Worm (Caenorhabditis elegans) whole organism, late embryonic: ENCODE data around the gene B0302.5.

ENCODE experiments used
- C38D4.7 ChIP-seq: fragments of 200-800 bp; sonication (Bioruptor generic); optimal IDR thresholded peaks from 2 replicates; lab custom pipeline; 2018; ENCODE audit warnings: mild to moderate bottlenecking, missing genetic modification characterization, moderate library complexity, missing compliant biosample characterization
- K09A11.1 ChIP-seq: sonication (generic microtip); optimal IDR thresholded peaks from 2 replicates; lab custom pipeline; 2017; ENCODE audit warnings: antibody characterized with exemption, mild to moderate bottlenecking, missing genetic modification characterization, missing compliant biosample characterization; ENCODE audit not compliant: insufficient read depth
- Y22D7AL.16 ChIP-seq: sonication (generic microtip); optimal IDR thresholded peaks from 2 replicates; lab custom pipeline; 2016; ENCODE audit warnings: missing genetic modification characterization, missing compliant biosample characterization
- ahr-1 ChIP-seq: sonication (generic microtip); optimal IDR thresholded peaks from 2 replicates; lab custom pipeline; 2016; ENCODE audit warnings: missing genetic modification characterization, missing compliant biosample characterization
- ama-1 ChIP-seq: fragments of 150-350 bp; optimal IDR thresholded peaks from 2 replicates; lab custom pipeline; 2014
- ceh-22 ChIP-seq: sonication (generic microtip); optimal IDR thresholded peaks from 2 replicates; lab custom pipeline; 2017; ENCODE audit warnings: missing biosample characterization, missing genetic modification characterization
- ceh-31 ChIP-seq: sonication (generic microtip); optimal IDR thresholded peaks from 2 replicates; lab custom pipeline; 2016; ENCODE audit warnings: missing genetic modification characterization, missing compliant biosample characterization
- ceh-34 ChIP-seq: sonication (generic microtip); optimal IDR thresholded peaks from 2 replicates; lab custom pipeline; 2016; ENCODE audit warnings: mild to moderate bottlenecking, missing genetic modification characterization, missing compliant biosample characterization
- ceh-45 ChIP-seq: fragments of 200-800 bp; sonication (Bioruptor generic); IDR thresholded peaks from 2 replicates; pipeline ENCODE4 v1.3.6; 2022; ENCODE audit warnings: missing genetic modification reagents, missing genetic modification characterization, missing compliant biosample characterization
- che-1 ChIP-seq: sonication (generic microtip); optimal IDR thresholded peaks from 2 replicates; lab custom pipeline; 2016; ENCODE audit warnings: mild to moderate bottlenecking, missing genetic modification characterization, missing compliant biosample characterization
- dve-1 ChIP-seq: sonication (generic microtip); optimal IDR thresholded peaks from 2 replicates; lab custom pipeline; 2017; ENCODE audit warnings: antibody characterized with exemption, mild to moderate bottlenecking, missing genetic modification characterization, missing compliant biosample characterization
- elt-4 ChIP-seq: sonication (generic microtip); optimal IDR thresholded peaks from 2 replicates; lab custom pipeline; 2016; ENCODE audit warnings: missing genetic modification characterization, missing compliant biosample characterization
- ets-4 ChIP-seq: sonication (generic microtip); optimal IDR thresholded peaks from 2 replicates; lab custom pipeline; 2016; ENCODE audit warnings: missing genetic modification characterization, missing compliant biosample characterization
- eyg-1 ChIP-seq: sonication (generic microtip); optimal IDR thresholded peaks from 2 replicates; lab custom pipeline; 2016; ENCODE audit warnings: missing genotype, missing genetic modification characterization, missing compliant biosample characterization
- fkh-10 ChIP-seq: fragments of 150-350 bp; optimal IDR thresholded peaks from 2 replicates; lab custom pipeline; 2014; ENCODE audit warnings: missing biosample characterization, missing genetic modification reagents, missing genetic modification characterization
- fkh-6 ChIP-seq: sonication (generic microtip); optimal IDR thresholded peaks from 2 replicates; lab custom pipeline; 2016; ENCODE audit warnings: missing genetic modification characterization, missing compliant biosample characterization
- gmeb-2 ChIP-seq: sonication (generic microtip); optimal IDR thresholded peaks from 2 replicates; lab custom pipeline; 2016; ENCODE audit warnings: missing genetic modification characterization, inconsistent platforms, missing compliant biosample characterization
- hlh-13 ChIP-seq: fragments of 200-800 bp; sonication (Bioruptor generic); optimal IDR thresholded peaks from 2 replicates; lab custom pipeline; 2018; ENCODE audit warnings: mild to moderate bottlenecking, missing genetic modification characterization, missing compliant biosample characterization
- hlh-15 ChIP-seq: sonication (generic microtip); optimal IDR thresholded peaks from 2 replicates; lab custom pipeline; 2016; ENCODE audit warnings: missing genetic modification characterization, missing compliant biosample characterization
- hlh-6 ChIP-seq: sonication (generic microtip); optimal IDR thresholded peaks from 2 replicates; lab custom pipeline; 2016; ENCODE audit warnings: missing genotype, missing genetic modification characterization, missing compliant biosample characterization
- lim-6 ChIP-seq: sonication (generic microtip); optimal IDR thresholded peaks from 2 replicates; lab custom pipeline; 2016; ENCODE audit warnings: missing genetic modification characterization, missing compliant biosample characterization
- madf-2 ChIP-seq: sonication (generic microtip); optimal IDR thresholded peaks from 2 replicates; lab custom pipeline; 2017; ENCODE audit warnings: missing genetic modification characterization, missing compliant biosample characterization
- nhr-11 ChIP-seq: fragments of 150-350 bp; optimal IDR thresholded peaks from 2 replicates; lab custom pipeline; 2014; ENCODE audit warnings: missing biosample characterization, missing genetic modification characterization
- nhr-232 ChIP-seq: sonication (generic microtip); optimal IDR thresholded peaks from 2 replicates; lab custom pipeline; 2016; ENCODE audit warnings: missing genetic modification characterization, missing compliant biosample characterization
- odd-2 ChIP-seq: sonication (generic microtip); optimal IDR thresholded peaks from 2 replicates; lab custom pipeline; 2017; ENCODE audit warnings: antibody characterized with exemption, mild to moderate bottlenecking, missing genetic modification characterization, missing compliant biosample characterization
- pros-1 ChIP-seq: fragments of 150-350 bp; optimal IDR thresholded peaks from 2 replicates; lab custom pipeline; 2014; ENCODE audit warnings: missing biosample characterization, missing genetic modification reagents, missing genetic modification characterization
- ref-2 ChIP-seq: sonication (generic microtip); optimal IDR thresholded peaks from 2 replicates; lab custom pipeline; 2016; ENCODE audit warnings: missing genetic modification characterization, missing compliant biosample characterization
- rnt-1 ChIP-seq: sonication (generic microtip); optimal IDR thresholded peaks from 2 replicates; lab custom pipeline; 2016; ENCODE audit warnings: missing genetic modification characterization, missing compliant biosample characterization
- sox-2 ChIP-seq: fragments of 200-800 bp; sonication (Bioruptor generic); IDR thresholded peaks from 2 replicates; pipeline ENCODE4 v1.3.6; 2022; ENCODE audit warnings: missing genetic modification reagents, missing genetic modification characterization, missing compliant biosample characterization
- sox-4 ChIP-seq: sonication (generic microtip); optimal IDR thresholded peaks from 2 replicates; lab custom pipeline; 2017; ENCODE audit warnings: mild to moderate bottlenecking, missing genetic modification characterization, inconsistent platforms, missing compliant biosample characterization
- syd-9 ChIP-seq: sonication (generic microtip); optimal IDR thresholded peaks from 2 replicates; lab custom pipeline; 2016; ENCODE audit warnings: mild to moderate bottlenecking, missing genetic modification characterization, moderate library complexity, missing compliant biosample characterization
- tbx-2 ChIP-seq: sonication (generic microtip); optimal IDR thresholded peaks from 2 replicates; lab custom pipeline; 2016; ENCODE audit warnings: missing genetic modification characterization, missing compliant biosample characterization
- ttx-3 ChIP-seq: sonication (generic microtip); optimal IDR thresholded peaks from 2 replicates; lab custom pipeline; 2016; ENCODE audit warnings: missing genetic modification reagents, missing genetic modification characterization, missing compliant biosample characterization
- unc-86 ChIP-seq: sonication (generic microtip); optimal IDR thresholded peaks from 2 replicates; lab custom pipeline; 2016; ENCODE audit warnings: missing genetic modification characterization, missing compliant biosample characterization
- zip-5 ChIP-seq: sonication (generic microtip); optimal IDR thresholded peaks from 2 replicates; lab custom pipeline; 2016; ENCODE audit warnings: missing genetic modification characterization, missing compliant biosample characterization
- ztf-16 ChIP-seq: sonication (generic microtip); optimal IDR thresholded peaks from 2 replicates; lab custom pipeline; 2017; ENCODE audit warnings: missing genetic modification characterization, missing compliant biosample characterization

Gene B0302.5

DNA sequence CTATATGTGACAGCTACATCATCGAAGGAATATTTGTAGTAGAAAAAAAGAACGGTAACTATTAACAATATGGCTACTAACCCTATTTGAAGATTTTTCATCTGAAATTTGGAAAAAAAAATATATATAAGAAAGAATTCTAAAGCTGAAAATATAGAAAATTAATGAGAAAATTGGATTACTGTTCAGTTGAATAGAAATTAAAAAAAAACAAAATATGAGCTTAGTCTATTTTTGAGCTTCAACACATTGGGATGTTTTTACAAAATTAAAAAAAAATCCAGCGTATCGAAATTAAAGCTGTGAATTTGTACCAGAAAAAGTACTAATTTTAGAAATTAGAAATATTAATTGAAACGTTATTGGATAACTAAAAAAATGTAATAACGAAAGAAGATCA is 14.3 kb upstream of the B0302.5 start, which contains the start of gene T08G2.2:
Gene T08G2.2 (minus strand): TSS at position 101 of the 400 bp plus-strand sequence.
- no peak for TF ChIP-seq Y22D7AL.16
- no peak for TF ChIP-seq rnt-1 (tag; lab: Kevin White, UChicago)
- TF ChIP-seq ceh-31 (tag; lab: Kevin White, UChicago): no peak
- no peak for TF ChIP-seq nhr-232 (tag; lab: Kevin White, UChicago)
- TF ChIP-seq hlh-6: no peak
- TF ChIP-seq ceh-22 (tag; lab: Kevin White, UChicago): no peak
- no peak for TF ChIP-seq elt-4 (tag; lab: Kevin White, UChicago)
- no peak for TF ChIP-seq zip-5 (tag; lab: Kevin White, UChicago)
- TF ChIP-seq hlh-15 (tag; lab: Kevin White, UChicago): no peak
- TF ChIP-seq ztf-16 (tag; lab: Kevin White, UChicago): no peak
- TF ChIP-seq hlh-13 (GFP tag; lab: Kevin White, UChicago): no peak
- no peak for TF ChIP-seq odd-2 (tag; lab: Kevin White, UChicago)

DNA sequence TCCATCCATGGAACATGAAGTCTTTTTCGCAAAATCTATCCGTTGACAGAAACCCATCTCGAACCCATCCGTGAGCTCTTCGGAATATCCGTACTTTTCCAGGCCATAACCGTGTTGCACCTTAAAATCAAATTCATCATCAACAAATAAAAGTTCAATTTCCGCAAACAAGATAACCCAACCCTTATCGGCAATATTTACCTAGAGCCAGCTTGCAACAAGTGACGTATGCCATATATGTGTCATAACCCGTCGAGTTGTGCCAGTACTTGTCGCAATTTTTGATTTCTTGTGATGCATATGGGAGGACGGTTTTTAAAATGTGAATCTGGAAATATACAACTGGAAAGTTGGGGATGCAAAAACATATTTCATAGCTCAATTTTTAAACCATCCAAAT is 10.9 kb upstream of the B0302.5 start:
- no peak for TF ChIP-seq ttx-3 (tag; lab: Kevin White, UChicago)
- no peak for TF ChIP-seq unc-86 (tag; lab: Kevin White, UChicago)
- TF ChIP-seq ama-1: no peak
- no peak for TF ChIP-seq C38D4.7
- TF ChIP-seq che-1 (tag; lab: Kevin White, UChicago): no peak
- no peak for TF ChIP-seq tbx-2 (tag; lab: Kevin White, UChicago)
- TF ChIP-seq sox-4 (tag; lab: Kevin White, UChicago): no peak
- no peak for TF ChIP-seq lim-6
- TF ChIP-seq hlh-15 (tag; lab: Kevin White, UChicago): no peak
- no peak for TF ChIP-seq ref-2 (tag; lab: Kevin White, UChicago)
- TF ChIP-seq sox-2: no peak
- no peak for TF ChIP-seq gmeb-2 (tag; lab: Kevin White, UChicago)
- no peak for TF ChIP-seq hlh-13 (GFP tag; lab: Kevin White, UChicago)
- TF ChIP-seq ceh-34 (tag; lab: Kevin White, UChicago): no peak
- TF ChIP-seq ahr-1 (tag; lab: Kevin White, UChicago): no peak
- TF ChIP-seq pros-1 (tag; lab: Kevin White, UChicago): no peak
- no peak for TF ChIP-seq nhr-232 (tag; lab: Kevin White, UChicago)
- no peak for TF ChIP-seq ceh-45 (GFP tag; lab: Robert Waterston, UW)

DNA sequence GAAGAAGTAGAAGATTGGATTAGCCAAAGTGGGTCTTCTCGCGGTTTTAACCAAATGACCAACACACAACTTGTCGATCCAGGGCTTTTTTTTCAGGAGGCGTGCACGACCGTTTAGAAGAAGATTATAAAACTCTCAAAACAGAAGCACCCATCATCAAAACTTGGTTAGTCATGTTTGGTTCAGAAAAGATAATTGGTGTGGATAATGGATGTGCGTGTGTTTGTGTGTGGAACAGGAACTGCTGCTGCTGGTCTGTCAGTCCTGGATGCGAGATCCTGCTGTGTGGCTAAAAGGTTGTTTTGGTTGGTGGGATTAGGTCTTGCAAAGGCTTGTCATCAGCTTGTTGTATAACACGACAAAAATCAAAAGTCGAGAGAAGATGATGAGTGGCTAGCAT is 8.5 kb upstream of the B0302.5 start:
- no peak for TF ChIP-seq unc-86 (tag; lab: Kevin White, UChicago)
- no peak for TF ChIP-seq fkh-6 (tag; lab: Kevin White, UChicago)
- TF ChIP-seq eyg-1 (tag; lab: Kevin White, UChicago): no peak
- TF ChIP-seq madf-2 (tag; lab: Kevin White, UChicago): no peak
- TF ChIP-seq K09A11.1 (tag; lab: Kevin White, UChicago): no peak
- TF ChIP-seq zip-5 (tag; lab: Kevin White, UChicago): no peak
- TF ChIP-seq ets-4 (tag; lab: Kevin White, UChicago): no peak
- TF ChIP-seq hlh-13 (GFP tag; lab: Kevin White, UChicago): no peak

DNA sequence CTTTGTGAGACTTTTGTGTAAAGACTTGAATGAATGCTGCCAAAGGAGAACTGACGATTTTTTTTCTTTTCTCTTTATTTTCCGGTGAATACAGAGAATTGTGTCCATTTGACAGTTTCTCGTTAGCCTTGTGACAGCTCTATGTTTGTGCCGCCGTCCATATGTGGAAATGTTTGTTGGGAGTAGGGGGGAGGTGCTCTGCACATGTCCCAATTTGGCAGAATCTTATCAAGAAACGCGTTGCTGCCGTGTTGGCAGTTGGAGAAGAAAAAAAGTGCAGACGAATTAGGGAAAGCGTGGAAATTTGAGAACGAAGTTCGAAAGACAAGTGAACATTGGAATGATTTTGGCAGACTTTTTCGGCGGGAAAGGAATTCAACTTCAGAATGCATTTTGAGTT is 2.9 kb upstream of the B0302.5 start:
- TF ChIP-seq nhr-11 (tag; lab: Kevin White, UChicago) (no peak), lim-6 (no peak)

DNA sequence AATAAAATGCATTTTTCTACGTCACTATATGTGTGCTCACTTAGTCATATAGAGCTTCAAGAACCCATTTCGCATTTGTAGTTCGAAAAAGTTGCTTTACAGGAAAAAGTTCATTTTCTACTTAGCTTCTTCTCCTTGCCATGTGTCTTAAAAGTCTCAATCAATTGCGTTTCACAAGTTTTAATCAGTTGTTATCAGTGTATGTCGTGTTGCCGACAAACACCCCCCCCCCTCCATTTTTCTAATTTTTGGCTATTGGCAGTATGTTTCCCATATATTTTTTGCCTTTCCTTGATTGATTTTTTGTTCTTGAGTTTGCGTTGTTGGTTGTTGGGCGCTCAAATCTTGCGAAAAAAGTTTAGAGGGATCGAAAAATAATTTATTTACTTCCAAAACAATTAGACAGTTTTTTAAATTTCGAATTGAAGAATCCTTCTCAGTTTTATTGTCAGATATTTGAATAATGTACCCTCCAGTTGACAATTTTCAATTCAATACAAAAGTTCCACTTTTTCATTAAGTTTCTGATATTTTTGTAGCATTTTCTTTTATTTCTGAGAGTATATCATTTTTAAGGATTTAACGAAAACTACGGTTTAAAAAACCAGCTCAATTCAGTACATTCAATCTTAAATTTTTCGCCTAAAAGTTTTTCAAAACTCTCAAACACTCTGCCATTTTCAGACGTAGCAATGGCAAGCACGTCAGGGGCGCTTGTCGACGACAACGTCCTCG is 9.1 kb downstream of the B0302.5 start, which contains the start of gene sid-3:
Gene sid-3 (plus strand): TSS at position 685 of the 735 bp plus-strand sequence.
- TF ChIP-seq dve-1 (tag; lab: Kevin White, UChicago) (no peak), ets-4 (tag; lab: Kevin White, UChicago) (no peak), syd-9 (tag; lab: Kevin White, UChicago) (no peak), fkh-10 (GFP tag; lab: Kevin White, UChicago) (no peak)
